Worm (Caenorhabditis elegans) whole organism, young adult: ENCODE measurements around the gene ZK6.6.
A peak's percentile ranks its signal among the peaks of the same experiment; 100 is the strongest.

Experiments
- B0035.1 ChIP-seq: sonication (generic microtip); optimal IDR thresholded peaks from 2 replicates; lab custom pipeline; 2016; ENCODE audit warnings: missing genetic modification characterization, mild to moderate bottlenecking, missing compliant biosample characterization, missing genotype, missing genetic modification reagents
- B0336.3 ChIP-seq: fragments of 200-800 bp; sonication (Bioruptor generic); IDR thresholded peaks from 2 replicates; pipeline ENCODE4 v1.3.6; 2022; ENCODE audit warnings: missing genetic modification characterization, missing compliant biosample characterization
- F23B12.7 ChIP-seq: sonication (generic microtip); optimal IDR thresholded peaks from 2 replicates; lab custom pipeline; 2017; ENCODE audit warnings: missing genetic modification characterization, mild to moderate bottlenecking, missing compliant biosample characterization, antibody characterized with exemption, moderate library complexity; ENCODE audit not compliant: insufficient read depth
- F37B4.10 ChIP-seq: fragments of 200-800 bp; sonication (Bioruptor generic); IDR thresholded peaks from 2 replicates; pipeline ENCODE4 v1.3.6; 2022; ENCODE audit warnings: missing genetic modification characterization, missing compliant biosample characterization
- F55B11.4 ChIP-seq: sonication (generic microtip); optimal IDR thresholded peaks from 2 replicates; lab custom pipeline; 2016; ENCODE audit warnings: missing compliant biosample characterization, missing genetic modification characterization, borderline replicate concordance; ENCODE audit not compliant: insufficient read depth
- K11D2.4 ChIP-seq: fragments of 200-800 bp; sonication (Bioruptor generic); IDR thresholded peaks from 2 replicates; pipeline ENCODE4 v1.3.6; 2022; ENCODE audit warnings: missing genetic modification reagents, missing genetic modification characterization, missing compliant biosample characterization
- T07F8.4 ChIP-seq: sonication (generic microtip); optimal IDR thresholded peaks from 2 replicates; lab custom pipeline; 2016; ENCODE audit warnings: mild to moderate bottlenecking, missing genetic modification characterization, moderate library complexity, missing compliant biosample characterization
- Y56A3A.18 ChIP-seq: fragments of 200-800 bp; sonication (Bioruptor generic); IDR thresholded peaks from 2 replicates; pipeline ENCODE4 v1.3.6; 2022; ENCODE audit warnings: missing genetic modification reagents, missing genetic modification characterization, missing compliant biosample characterization
- Y67H2A.10 ChIP-seq: fragments of 200-800 bp; sonication (Bioruptor generic); conservative IDR thresholded peaks from 2 replicates; pipeline ENCODE4 v1.3.6; 2022; ENCODE audit warnings: missing genetic modification reagents, missing genetic modification characterization, missing compliant biosample characterization
- Y79H2A.3 ChIP-seq: fragments of 200-800 bp; sonication (Bioruptor generic); conservative IDR thresholded peaks from 2 replicates; pipeline ENCODE4 v1.3.6; 2022; ENCODE audit warnings: missing genetic modification reagents, missing genetic modification characterization, missing compliant biosample characterization
- aptf-3 ChIP-seq: fragments of 200-800 bp; sonication (Bioruptor generic); IDR thresholded peaks from 2 replicates; pipeline ENCODE4 v1.3.6; 2022; ENCODE audit warnings: missing genetic modification characterization, missing compliant biosample characterization
- attf-3 ChIP-seq: fragments of 200-800 bp; sonication (Bioruptor generic); conservative IDR thresholded peaks from 2 replicates; pipeline ENCODE4 v1.3.6; 2022; ENCODE audit warnings: missing genetic modification reagents, missing genetic modification characterization, missing compliant biosample characterization
- bed-1 ChIP-seq: fragments of 200-800 bp; sonication (Bioruptor generic); IDR thresholded peaks from 2 replicates; pipeline ENCODE4 v1.3.6; 2022; ENCODE audit warnings: missing genetic modification reagents, missing genetic modification characterization, missing compliant biosample characterization
- bed-2 ChIP-seq: fragments of 200-800 bp; sonication (Bioruptor generic); IDR thresholded peaks from 2 replicates; pipeline ENCODE4 v1.3.6; 2022; ENCODE audit warnings: missing genetic modification reagents, missing genetic modification characterization, missing compliant biosample characterization
- cebp-1 ChIP-seq, 2 experiments: fragments of 200-800 bp in 1 of 2; sonication (Bioruptor generic) in 1 of 2; sonication (generic microtip) in 1 of 2; IDR thresholded peaks in 1 of 2; optimal IDR thresholded peaks in 1 of 2; 2 replicates each; pipeline versions ENCODE4 v1.3.6 to Lab custom; 2017 to 2022; ENCODE audit warnings: missing compliant biosample characterization in 2 of 2, missing genetic modification characterization in 2 of 2, mild to moderate bottlenecking in 1 of 2, missing genetic modification reagents in 1 of 2, moderate library complexity in 1 of 2
- cebp-2 ChIP-seq: fragments of 200-800 bp; sonication (Bioruptor generic); IDR thresholded peaks from 2 replicates; pipeline ENCODE4 v1.3.6; 2022; ENCODE audit warnings: missing genetic modification characterization, missing compliant biosample characterization
- ceh-100 ChIP-seq: fragments of 200-800 bp; sonication (Bioruptor generic); IDR thresholded peaks from 2 replicates; pipeline ENCODE4 v1.3.6; 2022; ENCODE audit warnings: missing genetic modification reagents, missing genetic modification characterization, missing compliant biosample characterization
- ceh-79 ChIP-seq: sonication (generic microtip); optimal IDR thresholded peaks from 2 replicates; lab custom pipeline; 2017; ENCODE audit warnings: mild to moderate bottlenecking, missing genetic modification characterization, missing compliant biosample characterization
- efl-1 ChIP-seq: fragments of 150-350 bp; optimal IDR thresholded peaks from 2 replicates; lab custom pipeline; 2014; ENCODE audit warnings: missing biosample characterization, missing genetic modification reagents, missing genetic modification characterization
- egl-18 ChIP-seq: fragments of 200-800 bp; sonication (Bioruptor generic); IDR thresholded peaks from 2 replicates; pipeline ENCODE4 v1.3.6; 2022; ENCODE audit warnings: missing genetic modification reagents, missing genetic modification characterization, missing compliant biosample characterization
- egl-44 ChIP-seq: fragments of 200-800 bp; sonication (Bioruptor generic); IDR thresholded peaks from 2 replicates; pipeline ENCODE4 v1.3.6; 2022; ENCODE audit warnings: missing genetic modification reagents, missing genetic modification characterization, missing compliant biosample characterization
- egrh-3 ChIP-seq: fragments of 200-800 bp; sonication (Bioruptor generic); IDR thresholded peaks from 2 replicates; pipeline ENCODE4 v1.3.6; 2022; ENCODE audit warnings: missing genetic modification reagents, missing genetic modification characterization, missing compliant biosample characterization
- hmg-20 ChIP-seq: fragments of 200-800 bp; sonication (Bioruptor generic); IDR thresholded peaks from 2 replicates; pipeline ENCODE4 v1.3.6; 2022; ENCODE audit warnings: missing genetic modification reagents, missing genetic modification characterization, missing compliant biosample characterization
- lsy-27 ChIP-seq: sonication (generic microtip); optimal IDR thresholded peaks from 2 replicates; lab custom pipeline; 2017; ENCODE audit warnings: missing genetic modification characterization, mild to moderate bottlenecking, missing compliant biosample characterization, antibody characterized with exemption, missing genotype, borderline replicate concordance; ENCODE audit not compliant: insufficient read depth
- mcd-1 ChIP-seq: fragments of 200-800 bp; sonication (Bioruptor generic); IDR thresholded peaks from 2 replicates; pipeline ENCODE4 v1.3.6; 2022; ENCODE audit warnings: missing genetic modification reagents, missing genetic modification characterization, missing compliant biosample characterization
- mes-4 ChIP-seq: sonication (generic microtip); optimal IDR thresholded peaks from 2 replicates; lab custom pipeline; 2016; ENCODE audit warnings: missing genotype, missing genetic modification characterization, missing compliant biosample characterization
- nhr-120 ChIP-seq: fragments of 200-800 bp; sonication (Bioruptor generic); IDR thresholded peaks from 2 replicates; pipeline ENCODE4 v1.3.6; 2022; ENCODE audit warnings: missing genetic modification characterization, missing compliant biosample characterization
- nhr-179 ChIP-seq: sonication (generic microtip); optimal IDR thresholded peaks from 2 replicates; lab custom pipeline; 2016; ENCODE audit warnings: mild to moderate bottlenecking, missing genetic modification characterization, missing compliant biosample characterization
- nhr-90 ChIP-seq: sonication (generic microtip); optimal IDR thresholded peaks from 2 replicates; lab custom pipeline; 2016; ENCODE audit warnings: missing genotype, mild to moderate bottlenecking, missing genetic modification characterization, missing compliant biosample characterization
- pbrm-1 ChIP-seq: fragments of 200-800 bp; sonication (Bioruptor generic); IDR thresholded peaks from 2 replicates; pipeline ENCODE4 v1.3.6; 2022; ENCODE audit warnings: missing genetic modification reagents, missing genetic modification characterization, missing compliant biosample characterization
- rcor-1 ChIP-seq: fragments of 200-800 bp; sonication (Bioruptor generic); IDR thresholded peaks from 2 replicates; pipeline ENCODE4 v1.3.6; 2022; ENCODE audit warnings: missing genetic modification reagents, missing genetic modification characterization, missing compliant biosample characterization
- rpc-1 ChIP-seq, 2 experiments: fragments of 150-350 bp in 1 of 2; sonication (generic microtip) in 1 of 2; optimal IDR thresholded peaks; 2 replicates each; lab custom pipeline; 2014 to 2018; ENCODE audit warnings: missing biosample characterization in 1 of 2, missing genetic modification characterization in 1 of 2, missing genetic modification reagents in 1 of 2, missing genotype in 1 of 2
- sdz-38 ChIP-seq: sonication (generic microtip); optimal IDR thresholded peaks from 2 replicates; lab custom pipeline; 2016; ENCODE audit warnings: missing genotype, missing genetic modification characterization, missing compliant biosample characterization
- snpc-1.1 ChIP-seq: sonication (generic microtip); optimal IDR thresholded peaks from 2 replicates; lab custom pipeline; 2017; ENCODE audit warnings: missing genetic modification characterization, mild to moderate bottlenecking, missing compliant biosample characterization, antibody characterized with exemption, moderate library complexity, missing genotype, missing genetic modification reagents; ENCODE audit not compliant: insufficient read depth
- snpc-1.3 ChIP-seq: sonication (generic microtip); optimal IDR thresholded peaks from 2 replicates; lab custom pipeline; 2017; ENCODE audit warnings: missing genetic modification characterization, mild to moderate bottlenecking, missing compliant biosample characterization, antibody characterized with exemption, moderate library complexity, missing genotype, missing genetic modification reagents; ENCODE audit not compliant: insufficient read depth
- sptf-2 ChIP-seq: fragments of 200-800 bp; sonication (Bioruptor generic); optimal IDR thresholded peaks from 2 replicates; lab custom pipeline; 2018; ENCODE audit warnings: mild to moderate bottlenecking, missing genetic modification characterization, missing compliant biosample characterization
- tbp1 ChIP-seq: fragments of 200-800 bp; sonication (Bioruptor generic); optimal IDR thresholded peaks from 2 replicates; lab custom pipeline; 2018; ENCODE audit warnings: mild to moderate bottlenecking, missing genetic modification characterization, missing compliant biosample characterization
- unc-62 ChIP-seq: fragments of 150-350 bp; optimal IDR thresholded peaks from 2 replicates; lab custom pipeline; 2014; ENCODE audit warnings: missing biosample characterization, missing genetic modification reagents, missing genetic modification characterization
- zfh-2 ChIP-seq: fragments of 200-800 bp; sonication (Bioruptor generic); conservative IDR thresholded peaks from 2 replicates; pipeline ENCODE4 v1.3.6; 2022; ENCODE audit warnings: missing genetic modification reagents, missing genetic modification characterization, missing compliant biosample characterization
- ztf-18 ChIP-seq: sonication (generic microtip); optimal IDR thresholded peaks from 2 replicates; lab custom pipeline; 2016; ENCODE audit warnings: missing genotype, mild to moderate bottlenecking, missing genetic modification characterization, missing compliant biosample characterization
- ztf-22 ChIP-seq: fragments of 200-800 bp; sonication (Bioruptor generic); optimal IDR thresholded peaks from 2 replicates; lab custom pipeline; 2018; ENCODE audit warnings: mild to moderate bottlenecking, missing genetic modification characterization, moderate library complexity, missing compliant biosample characterization

Gene ZK6.6

DNA sequence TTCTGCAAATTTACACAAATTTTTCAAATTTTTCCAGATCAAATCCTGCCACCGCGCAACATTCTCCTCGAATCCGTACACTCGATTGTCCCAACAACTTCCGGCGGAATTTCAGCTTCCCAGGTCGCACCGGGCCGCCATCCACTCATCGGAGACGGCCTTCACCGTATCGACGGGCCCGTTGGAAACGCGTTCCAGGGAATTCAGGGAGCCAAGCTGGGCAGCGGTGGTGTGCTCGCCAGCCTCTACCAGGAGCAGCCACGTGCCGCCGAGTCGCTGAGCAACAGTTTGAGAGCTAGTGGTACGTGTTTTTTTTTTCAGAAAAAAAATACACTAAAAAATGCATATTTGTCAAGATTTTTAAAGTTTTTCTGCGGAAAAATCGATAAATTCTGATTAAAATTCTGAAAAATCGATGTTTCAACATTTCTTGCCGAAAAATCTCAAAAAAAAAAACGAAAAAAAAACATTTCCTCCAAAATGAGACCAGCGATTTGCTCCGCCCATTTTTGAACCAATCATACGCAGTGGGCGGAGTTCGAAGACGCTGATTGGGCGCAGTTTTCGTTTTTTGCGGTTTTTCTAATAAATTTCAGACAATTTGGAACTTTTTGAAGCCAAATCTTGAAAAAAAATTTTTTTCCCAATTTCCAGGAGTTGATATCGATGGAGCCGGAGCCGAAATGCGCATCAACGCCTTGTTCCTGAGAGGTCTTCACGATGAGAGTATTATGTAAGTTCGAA is 31.4 kb upstream of the ZK6.6 start:
- TF ChIP-seq egrh-3 (GFP tag; lab: Robert Waterston, UW) (peak; percentile 63; the same call in 1 of the 2 replicates), F37B4.10 (0 out of 2 replicates have a peak, but pooled peaks have one; percentile 74), F23B12.7 (tag; lab: Kevin White, UChicago) (no peak), zfh-2 (peak; percentile 87), efl-1 (GFP tag; lab: Kevin White, UChicago) (no peak), snpc-1.3 (tag; lab: Kevin White, UChicago) (no peak), egl-18 (GFP tag; lab: Robert Waterston, UW) (no peak)

DNA sequence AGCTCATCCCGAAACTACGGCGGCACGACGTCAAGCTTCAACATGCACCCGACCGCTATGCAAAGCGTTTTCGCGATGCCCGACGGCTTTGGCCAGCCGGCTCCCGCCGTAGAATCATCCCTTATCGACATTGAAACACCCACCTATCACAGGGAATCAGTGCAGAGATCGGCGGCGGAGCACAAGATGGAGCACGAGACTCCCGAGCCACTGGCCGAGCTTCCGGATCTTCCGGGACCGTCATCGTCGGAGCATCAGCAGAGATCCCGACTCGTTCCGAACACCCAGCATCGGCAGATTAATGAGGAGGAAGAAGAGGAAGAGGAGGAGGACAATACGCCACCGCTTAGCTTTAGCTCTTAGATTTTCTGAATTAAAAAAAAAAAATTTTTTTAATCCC is 30.0 kb upstream of the ZK6.6 start:
- TF ChIP-seq sptf-2 (GFP tag; lab: Kevin White, UChicago) (no peak), Y67H2A.10 (GFP tag; lab: Robert Waterston, UW) (no peak), snpc-1.3 (tag; lab: Kevin White, UChicago) (no peak), unc-62 (GFP tag; lab: Kevin White, UChicago) (no peak), bed-2 (GFP tag; lab: Robert Waterston, UW) (no peak), nhr-179 (tag; lab: Kevin White, UChicago) (no peak), mcd-1 (GFP tag; lab: Robert Waterston, UW) (no peak), zfh-2 (peak; percentile 89), egrh-3 (GFP tag; lab: Robert Waterston, UW) (peak; percentile 63; the same call in 1 of the 2 replicates), aptf-3 (GFP tag; lab: Robert Waterston, UW) (no peak), T07F8.4 (no peak), cebp-1 (GFP tag; IDR thresholded peaks at IDR 0.05; lab: Robert Waterston, UW) (no peak), cebp-1 (tag; optimal IDR thresholded peaks at IDR 0.05; lab: Kevin White, UChicago) (no peak), mes-4 (tag; lab: Kevin White, UChicago) (no peak)

DNA sequence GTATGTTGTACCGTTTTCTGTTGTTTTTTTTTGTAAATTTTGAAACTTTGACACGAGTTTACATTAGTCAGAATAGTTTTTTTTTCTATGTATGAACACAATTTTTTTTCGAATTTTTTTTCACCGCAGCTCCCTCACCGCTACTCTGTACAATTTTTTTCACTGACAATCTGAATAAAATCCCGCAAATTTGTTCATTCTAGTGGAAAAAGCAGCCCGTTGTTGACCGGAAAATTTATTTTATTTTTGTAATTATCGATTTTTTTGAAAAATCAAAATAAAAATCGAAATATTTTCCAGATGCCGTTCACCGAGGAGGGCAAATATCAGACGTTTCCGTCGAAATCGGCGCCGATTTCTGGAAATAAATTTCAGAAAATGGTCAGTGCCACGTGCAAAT is 29.0 kb upstream of the ZK6.6 start, which contains the start of gene T22H9.1:
Gene T22H9.1, plus strand, starts transcription at position 301 of the 400 bp plus-strand sequence.
- TF ChIP-seq cebp-2 (GFP tag; lab: Robert Waterston, UW) = no peak
- no peak for TF ChIP-seq bed-1 (GFP tag; lab: Robert Waterston, UW)
- TF ChIP-seq Y79H2A.3 (GFP tag; lab: Robert Waterston, UW) = no peak
- TF ChIP-seq T07F8.4 = no peak
- TF ChIP-seq B0336.3 (GFP tag; lab: Robert Waterston, UW) = no peak
- no peak for TF ChIP-seq nhr-90 (tag; lab: Kevin White, UChicago)
- TF ChIP-seq snpc-1.3 (tag; lab: Kevin White, UChicago) = no peak
- no peak for TF ChIP-seq F55B11.4 (tag; lab: Kevin White, UChicago)
- TF ChIP-seq K11D2.4 = no peak
- no peak for TF ChIP-seq sdz-38 (tag; lab: Kevin White, UChicago)
- TF ChIP-seq tbp1 (GFP tag; lab: Kevin White, UChicago) = no peak

DNA sequence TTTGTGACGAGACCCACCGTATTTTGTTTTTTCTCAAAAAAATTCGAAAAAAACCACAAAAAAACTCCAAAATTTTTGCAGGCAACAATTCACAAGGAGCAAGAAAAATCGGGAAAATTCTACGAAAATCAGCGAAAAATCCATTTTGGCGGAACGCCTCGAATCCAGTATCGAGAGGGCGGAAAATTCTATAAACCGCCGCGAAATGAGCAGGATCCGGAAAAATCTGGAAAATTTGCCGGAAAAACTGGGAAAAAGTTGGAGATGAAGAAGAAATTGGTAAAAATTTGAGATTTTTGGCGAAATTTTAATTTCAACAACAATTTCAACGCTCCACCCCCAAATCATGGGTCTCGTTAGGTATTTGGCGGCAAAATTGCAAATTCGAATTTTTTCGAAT is 28.4 kb upstream of the ZK6.6 start:
- no peak for TF ChIP-seq pbrm-1 (GFP tag; lab: Robert Waterston, UW)
- no peak for TF ChIP-seq ztf-22 (GFP tag; lab: Kevin White, UChicago)
- no peak for TF ChIP-seq Y56A3A.18 (GFP tag; lab: Robert Waterston, UW)
- TF ChIP-seq nhr-179 (tag; lab: Kevin White, UChicago) = no peak
- no peak for TF ChIP-seq B0035.1 (tag; lab: Kevin White, UChicago)
- no peak for TF ChIP-seq snpc-1.1 (tag; lab: Kevin White, UChicago)
- no peak for TF ChIP-seq rcor-1 (GFP tag; lab: Robert Waterston, UW)
- TF ChIP-seq nhr-120 (GFP tag; lab: Robert Waterston, UW) = no peak
- no peak for TF ChIP-seq rpc-1 (optimal IDR thresholded peaks at IDR 0.05; lab: Kevin White, UChicago)
- no peak for TF ChIP-seq rpc-1 (tag; optimal IDR thresholded peaks at IDR 0.05; lab: Kevin White, UChicago)
- no peak for TF ChIP-seq egl-44
- TF ChIP-seq ceh-100 (GFP tag; lab: Robert Waterston, UW) = no peak
- no peak for TF ChIP-seq attf-3 (GFP tag; lab: Robert Waterston, UW)
- TF ChIP-seq hmg-20 (GFP tag; lab: Robert Waterston, UW) = no peak
- no peak for TF ChIP-seq ztf-18 (tag; lab: Kevin White, UChicago)
- no peak for TF ChIP-seq ceh-79 (tag; lab: Kevin White, UChicago)
- no peak for TF ChIP-seq lsy-27
